Fruit fly (Drosophila melanogaster) whole organism, adult: ENCODE measurements around the gene CG11893.

Source experiments
- CG11617 ChIP-seq: fragments of 200-800 bp; sonication (Bioruptor generic); optimal IDR thresholded peaks from 2 replicates; lab custom pipeline; 2017; ENCODE audit warnings: mild to moderate bottlenecking, missing biosample characterization, missing genetic modification reagents, missing genetic modification characterization
- CG7101 ChIP-seq: fragments of 200-800 bp; sonication (Bioruptor generic); optimal IDR thresholded peaks from 2 replicates; lab custom pipeline; 2018; ENCODE audit warnings: missing biosample characterization, mild to moderate bottlenecking, missing genetic modification characterization, moderate library complexity
- Hr96 ChIP-seq: fragments of 200-800 bp; sonication (Bioruptor generic); optimal IDR thresholded peaks from 2 replicates; lab custom pipeline; 2016; ENCODE audit warnings: missing biosample characterization, missing genetic modification characterization
- ovo ChIP-seq: fragments of 200-800 bp; sonication (Bioruptor generic); optimal IDR thresholded peaks from 2 replicates; lab custom pipeline; 2016; ENCODE audit warnings: missing biosample characterization, missing genetic modification characterization
- tj ChIP-seq: fragments of 200-800 bp; sonication (Bioruptor generic); optimal IDR thresholded peaks from 3 replicates; lab custom pipeline; 2017; ENCODE audit warnings: missing biosample characterization, mild to moderate bottlenecking, missing genetic modification characterization, moderate library complexity
- toe ChIP-seq: fragments of 200-800 bp; sonication (Bioruptor generic); optimal IDR thresholded peaks from 2 replicates; lab custom pipeline; 2016; ENCODE audit warnings: missing biosample characterization, missing genetic modification characterization

DNA sequence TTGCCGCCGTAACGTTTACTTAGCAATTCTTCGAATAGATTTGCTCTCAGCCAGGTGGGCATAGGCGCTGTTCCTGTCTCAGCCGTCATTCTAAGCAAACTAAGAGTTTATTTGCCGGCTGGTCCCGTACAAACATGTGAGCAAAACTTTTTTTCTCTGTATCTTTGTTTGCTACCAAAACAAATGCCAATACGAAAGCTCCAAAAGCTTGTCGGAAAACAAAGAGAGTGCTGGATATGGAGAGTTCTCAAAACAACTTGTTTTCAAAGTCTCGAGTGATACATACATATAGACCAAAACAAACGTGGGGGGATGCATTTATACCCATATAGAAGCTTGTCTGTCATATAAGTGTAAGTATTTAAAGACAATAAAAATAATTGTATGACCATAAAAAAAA is 26.3 kb downstream of the CG11893 start, which contains the start of gene CG10559:
- no peak for TF ChIP-seq toe (GFP tag; lab: Kevin White, UChicago)
- TF ChIP-seq CG7101 (tag; lab: Kevin White, UChicago), result no peak
- TF ChIP-seq ovo, result no peak
- no peak for TF ChIP-seq Hr96
- TF ChIP-seq tj (GFP tag; lab: Kevin White, UChicago), result no peak
- TF ChIP-seq CG11617, result no peak
